Worm (Caenorhabditis elegans) whole organism, L2 larva: ENCODE results near the gene ave-1.

Experiments used
- R02D3.7 ChIP-seq: fragments of 150-350 bp; optimal IDR thresholded peaks from 2 replicates; lab custom pipeline; 2014; ENCODE audit warnings: missing biosample characterization, missing genetic modification characterization
- alr-1 ChIP-seq: fragments of 150-350 bp; optimal IDR thresholded peaks from 2 replicates; lab custom pipeline; 2014; ENCODE audit warnings: missing biosample characterization, missing genetic modification characterization
- aly-2 ChIP-seq: fragments of 150-350 bp; optimal IDR thresholded peaks from 2 replicates; lab custom pipeline; 2014; ENCODE audit warnings: missing biosample characterization, missing genetic modification characterization
- ama-1 ChIP-seq: fragments of 150-350 bp; optimal IDR thresholded peaks from 2 replicates; lab custom pipeline; 2018; ENCODE audit warnings: inconsistent platforms
- blmp-1 ChIP-seq: sonication (generic microtip); optimal IDR thresholded peaks from 2 replicates; lab custom pipeline; 2017; ENCODE audit warnings: missing genetic modification characterization, mild to moderate bottlenecking, missing compliant biosample characterization, antibody characterized with exemption, moderate library complexity; ENCODE audit not compliant: insufficient read depth
- ceh-82 ChIP-seq: fragments of 150-350 bp; optimal IDR thresholded peaks from 2 replicates; lab custom pipeline; 2014; ENCODE audit warnings: missing biosample characterization, missing genetic modification characterization
- fos-1 ChIP-seq: fragments of 150-350 bp; optimal IDR thresholded peaks from 2 replicates; lab custom pipeline; 2014; ENCODE audit warnings: missing biosample characterization, missing genetic modification characterization
- lin-13 ChIP-seq: fragments of 150-350 bp; optimal IDR thresholded peaks from 2 replicates; lab custom pipeline; 2014; ENCODE audit warnings: missing biosample characterization, missing genetic modification reagents, missing genetic modification characterization
- nhr-12 ChIP-seq: fragments of 150-350 bp; optimal IDR thresholded peaks from 2 replicates; lab custom pipeline; 2014; ENCODE audit warnings: missing biosample characterization, missing genetic modification characterization
- nhr-23 ChIP-seq: fragments of 150-350 bp; optimal IDR thresholded peaks from 2 replicates; lab custom pipeline; 2014; ENCODE audit warnings: missing biosample characterization, missing genetic modification reagents, missing genetic modification characterization
- snpc-4 ChIP-seq: fragments of 150-350 bp; optimal IDR thresholded peaks from 2 replicates; lab custom pipeline; 2014; ENCODE audit warnings: missing biosample characterization, missing genetic modification characterization
- ztf-11 ChIP-seq: sonication (generic microtip); optimal IDR thresholded peaks from 2 replicates; lab custom pipeline; 2017; ENCODE audit warnings: missing biosample characterization, missing genetic modification characterization
- ztf-4 ChIP-seq: fragments of 150-350 bp; optimal IDR thresholded peaks from 2 replicates; lab custom pipeline; 2014; ENCODE audit warnings: missing biosample characterization, missing genetic modification characterization

DNA sequence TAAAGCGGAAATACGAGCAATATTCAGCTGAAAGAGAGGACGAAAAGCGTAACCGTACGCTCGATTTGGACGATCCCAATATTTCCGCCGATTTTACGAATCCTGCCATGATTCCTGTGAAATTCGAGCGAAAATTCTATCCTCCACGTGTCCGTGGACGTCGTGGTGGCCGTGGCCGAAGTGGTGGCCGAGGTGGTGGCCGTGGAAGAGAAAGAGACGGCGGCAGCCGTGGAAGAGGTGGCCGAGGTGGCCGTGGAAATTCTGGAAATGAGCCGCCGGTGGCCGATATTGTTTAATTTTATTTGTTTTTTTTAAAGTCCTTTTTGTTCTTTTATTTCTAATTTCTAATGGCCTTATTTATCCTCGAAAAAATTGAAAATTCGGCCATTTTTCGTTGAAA, 12.5 kb upstream of the ave-1 start:
- no peak for TF ChIP-seq nhr-12 (tag; lab: Kevin White, UChicago)
- TF ChIP-seq ama-1 (lab: Kevin White, UChicago) = no peak
- no peak for TF ChIP-seq nhr-23
- no peak for TF ChIP-seq alr-1 (tag; lab: Kevin White, UChicago)
- TF ChIP-seq ztf-4 (tag; lab: Kevin White, UChicago) = no peak
- TF ChIP-seq lin-13 (GFP tag; lab: Kevin White, UChicago) = no peak
- TF ChIP-seq R02D3.7 = no peak
- no peak for TF ChIP-seq blmp-1 (tag; lab: Kevin White, UChicago)
- TF ChIP-seq ceh-82 (tag; lab: Kevin White, UChicago) = no peak
- TF ChIP-seq aly-2 (tag; lab: Kevin White, UChicago) = no peak
- TF ChIP-seq fos-1 (tag; lab: Kevin White, UChicago) = no peak
- no peak for TF ChIP-seq ztf-11 (tag; lab: Kevin White, UChicago)
- no peak for TF ChIP-seq snpc-4 (tag; lab: Kevin White, UChicago)
